Worm (Caenorhabditis elegans) whole organism, L4/young adult: ENCODE results near the gene F52E10.4.

Experiments used
- W03F9.2 ChIP-seq: fragments of 150-350 bp; optimal IDR thresholded peaks from 2 replicates; lab custom pipeline; 2014; ENCODE audit warnings: missing biosample characterization, missing genetic modification characterization
- dao-5 ChIP-seq: sonication (generic microtip); optimal IDR thresholded peaks from 2 replicates; lab custom pipeline; 2016; ENCODE audit warnings: missing genotype, missing genetic modification characterization, moderate library complexity, missing compliant biosample characterization

ce11 chrX:16318248-16318647 lies 25.4 kb upstream of the F52E10.4 start:
- TF ChIP-seq dao-5 (tag; lab: Kevin White, UChicago) (no peak), W03F9.2 (tag; lab: Kevin White, UChicago) (no peak)
